Worm (Caenorhabditis elegans) whole organism, L4 larva: ENCODE data around the gene hlh-3.

Experiments used
- Y105C5A.15 ChIP-seq: fragments of 200-800 bp; sonication (Bioruptor generic); IDR thresholded peaks from 2 replicates; pipeline ENCODE4 v1.3.6; 2022; ENCODE audit warnings: missing genetic modification characterization, missing compliant biosample characterization
- Y48G9A.11 ChIP-seq: fragments of 200-800 bp; sonication (Bioruptor generic); IDR thresholded peaks from 2 replicates; pipeline ENCODE4 v1.3.6; 2022; ENCODE audit warnings: missing genetic modification reagents, missing genetic modification characterization, missing compliant biosample characterization
- ceh-32 ChIP-seq: sonication (generic microtip); optimal IDR thresholded peaks from 2 replicates; lab custom pipeline; 2016; ENCODE audit warnings: mild to moderate bottlenecking, missing genetic modification characterization, missing compliant biosample characterization; ENCODE audit not compliant: poor library complexity
- dpl-1 ChIP-seq: fragments of 150-350 bp; optimal IDR thresholded peaks from 2 replicates; lab custom pipeline; 2014; ENCODE audit warnings: missing biosample characterization, missing genetic modification reagents, missing genetic modification characterization
- fkh-10 ChIP-seq: fragments of 150-350 bp; optimal IDR thresholded peaks from 2 replicates; lab custom pipeline; 2014; ENCODE audit warnings: missing biosample characterization, missing genetic modification reagents, missing genetic modification characterization
- hlh-11 ChIP-seq: fragments of 200-800 bp; sonication (Bioruptor generic); optimal IDR thresholded peaks from 2 replicates; lab custom pipeline; 2018; ENCODE audit warnings: mild to moderate bottlenecking, missing genetic modification characterization, missing compliant biosample characterization
- skn-1 ChIP-seq: fragments of 150-350 bp; optimal IDR thresholded peaks from 2 replicates; lab custom pipeline; 2014; ENCODE audit warnings: missing biosample characterization, missing genetic modification characterization
- zag-1 ChIP-seq: fragments of 150-350 bp; optimal IDR thresholded peaks from 2 replicates; lab custom pipeline; 2014; ENCODE audit warnings: missing biosample characterization, missing genetic modification characterization
- ztf-11 ChIP-seq: fragments of 150-350 bp; optimal IDR thresholded peaks from 2 replicates; lab custom pipeline; 2014; ENCODE audit warnings: missing biosample characterization, missing genetic modification characterization

- TF ChIP-seq Y105C5A.15 (no peak), Y48G9A.11 (GFP tag; lab: Robert Waterston, UW) (no peak), skn-1 (tag; lab: Kevin White, UChicago) (no peak), fkh-10 (GFP tag; lab: Kevin White, UChicago) (no peak), zag-1 (tag; lab: Kevin White, UChicago) (no peak), ceh-32 (tag; lab: Kevin White, UChicago) (no peak), dpl-1 (no peak), ztf-11 (tag; lab: Kevin White, UChicago) (no peak), hlh-11 (tag; lab: Kevin White, UChicago) (no peak)
These were observed 20.8 kb downstream of the hlh-3 start, which contains the start of gene dyrb-1 for ce11 chrII:9107095-9107769.
